Worm (Caenorhabditis elegans): Measurements from ENCODE around the gene F07C6.4.

F07C6.4 gene

DNA sequence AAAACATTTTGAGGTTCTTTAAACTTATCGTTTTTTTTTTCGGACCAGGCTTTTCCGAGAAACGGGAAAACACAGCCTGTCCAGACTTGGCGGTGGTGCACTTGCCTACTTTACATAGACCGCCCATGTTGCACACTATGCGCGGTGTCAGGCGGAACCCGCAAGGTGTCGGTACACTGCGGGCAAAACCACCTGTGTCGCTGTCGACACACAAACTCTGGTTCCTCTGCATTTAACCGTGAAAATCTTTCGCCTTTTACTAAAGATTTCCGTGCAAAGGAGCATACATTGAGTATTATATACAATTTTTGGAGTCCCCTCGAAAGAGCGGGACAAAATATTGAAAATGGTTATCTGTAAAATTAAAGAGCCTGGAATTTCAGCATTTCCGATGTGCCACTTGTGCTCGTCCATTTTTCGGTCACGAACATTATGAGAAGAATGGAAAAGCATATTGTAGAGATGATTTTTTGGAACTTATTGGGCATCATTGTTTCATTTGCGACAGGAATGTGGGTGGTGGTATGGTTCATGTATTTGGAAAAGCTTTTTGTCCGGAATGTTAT is 10.3 kb upstream of the F07C6.4 start:
- TF ChIP-seq him-1 (tag; optimal IDR thresholded peaks at IDR 0.05): no peak
- no peak for TF ChIP-seq W03F9.2 (tag; optimal IDR thresholded peaks at IDR 0.05)
- TF ChIP-seq dao-5 (tag; optimal IDR thresholded peaks at IDR 0.05): no peak

DNA sequence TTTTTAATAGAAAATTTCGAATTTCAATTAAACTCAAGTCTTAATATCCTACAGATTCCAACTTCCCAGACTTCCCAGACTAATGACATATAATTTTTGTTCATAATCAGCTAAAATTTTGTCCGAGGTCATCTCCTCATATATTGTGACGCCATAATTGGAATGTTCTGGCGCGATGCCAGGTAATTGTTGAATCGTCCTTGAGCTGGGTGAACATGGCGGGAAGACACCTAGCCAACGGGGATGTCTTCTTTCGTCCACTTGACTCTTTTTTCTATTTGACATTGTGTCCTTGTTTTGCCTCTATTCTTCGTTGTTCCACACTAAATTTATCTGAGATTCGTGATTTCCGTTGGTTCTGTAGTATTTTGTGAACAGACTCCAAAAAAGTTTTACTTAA is 8.9 kb upstream of the F07C6.4 start:
- TF ChIP-seq W03F9.2 (tag; optimal IDR thresholded peaks at IDR 0.05): no peak
- TF ChIP-seq dao-5 (tag; optimal IDR thresholded peaks at IDR 0.05): no peak
- no peak for TF ChIP-seq him-1 (tag; optimal IDR thresholded peaks at IDR 0.05)

DNA sequence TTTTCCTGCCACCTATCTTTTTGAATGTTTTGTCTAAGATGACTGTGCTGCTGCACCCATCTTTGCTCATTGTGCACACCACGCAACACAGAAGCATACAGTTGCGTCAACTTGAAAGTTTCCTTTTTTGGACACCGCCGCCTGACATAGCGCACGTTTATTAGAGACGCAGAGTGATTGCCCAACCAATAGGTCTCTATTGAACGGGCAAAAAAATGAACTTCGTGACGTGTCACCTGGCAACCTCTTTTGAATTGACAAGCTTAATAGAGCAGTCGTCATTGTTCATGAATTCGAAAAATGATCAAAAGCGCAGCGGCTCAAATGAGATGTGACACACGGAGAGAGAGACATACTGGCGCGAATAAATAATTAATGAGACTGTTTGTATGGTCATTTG is 5.8 kb downstream of the F07C6.4 start:
- TF ChIP-seq W03F9.2 (tag; optimal IDR thresholded peaks at IDR 0.05): no peak

DNA sequence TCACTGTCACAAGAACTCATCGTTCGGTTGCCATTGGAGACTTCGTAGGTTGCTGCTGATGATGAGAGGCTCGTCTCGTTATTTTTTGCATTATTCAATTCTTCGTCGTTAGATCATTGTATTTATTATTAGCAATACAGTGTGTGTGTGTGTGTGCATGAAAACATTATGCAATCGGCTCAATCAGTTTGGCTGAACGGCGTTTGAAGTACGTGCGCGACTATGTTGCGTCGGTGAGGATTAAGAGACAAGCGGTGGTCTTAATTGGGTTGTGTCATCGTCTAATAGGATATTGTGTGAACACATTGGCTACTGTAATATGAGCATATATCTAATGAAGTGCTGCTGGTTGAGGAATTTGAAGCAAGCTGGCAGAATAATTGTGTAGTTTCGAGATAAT is 8.1 kb downstream of the F07C6.4 start:
- TF ChIP-seq W03F9.2 (tag; optimal IDR thresholded peaks at IDR 0.05) (no peak), him-1 (tag; optimal IDR thresholded peaks at IDR 0.05) (no peak)

DNA sequence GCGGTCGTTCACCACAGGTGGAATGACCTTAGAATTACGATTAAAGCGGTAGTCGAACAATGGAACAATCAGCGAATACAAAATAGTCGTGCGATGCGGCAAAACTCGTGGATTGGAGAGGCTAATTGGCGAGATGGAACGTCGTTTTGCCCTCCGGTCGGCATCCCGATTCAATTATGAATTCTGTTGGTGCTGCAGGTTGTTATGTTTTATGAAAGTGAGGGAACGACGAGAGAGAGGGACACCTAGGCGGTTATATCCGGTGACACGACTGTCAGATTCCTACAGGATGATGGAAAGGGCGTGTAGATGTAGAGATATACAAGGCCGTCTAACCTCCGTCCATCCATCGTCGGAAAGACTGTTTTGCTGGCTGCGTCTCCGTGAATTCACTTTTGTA is 10.9 kb downstream of the F07C6.4 start:
- TF ChIP-seq him-1 (tag; optimal IDR thresholded peaks at IDR 0.05): no peak
- no peak for TF ChIP-seq dao-5 (tag; optimal IDR thresholded peaks at IDR 0.05)
- TF ChIP-seq W03F9.2 (tag; optimal IDR thresholded peaks at IDR 0.05): no peak

DNA sequence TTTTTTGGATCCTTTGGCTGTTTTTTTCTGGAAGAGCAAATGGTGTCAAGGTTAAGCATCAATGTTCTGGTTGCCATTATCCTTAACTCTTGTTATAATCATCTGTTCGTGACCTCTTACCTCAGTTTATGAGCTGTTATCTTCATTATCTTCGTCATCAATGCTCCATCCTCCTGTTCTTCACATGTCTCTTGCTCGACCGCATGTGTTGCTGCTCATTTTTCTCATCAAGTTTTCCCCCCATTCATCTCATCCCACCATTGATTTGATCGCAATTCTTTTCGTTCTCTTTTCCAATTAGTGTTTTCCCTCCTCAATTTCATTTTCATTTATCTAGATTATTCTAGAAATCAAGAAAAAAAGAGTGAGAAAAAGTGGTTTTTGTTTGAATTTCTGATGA is 11.8 kb downstream of the F07C6.4 start:
- TF ChIP-seq dao-5 (tag; optimal IDR thresholded peaks at IDR 0.05): no peak
- no peak for TF ChIP-seq him-1 (tag; optimal IDR thresholded peaks at IDR 0.05)
- no peak for TF ChIP-seq W03F9.2 (tag; optimal IDR thresholded peaks at IDR 0.05)

DNA sequence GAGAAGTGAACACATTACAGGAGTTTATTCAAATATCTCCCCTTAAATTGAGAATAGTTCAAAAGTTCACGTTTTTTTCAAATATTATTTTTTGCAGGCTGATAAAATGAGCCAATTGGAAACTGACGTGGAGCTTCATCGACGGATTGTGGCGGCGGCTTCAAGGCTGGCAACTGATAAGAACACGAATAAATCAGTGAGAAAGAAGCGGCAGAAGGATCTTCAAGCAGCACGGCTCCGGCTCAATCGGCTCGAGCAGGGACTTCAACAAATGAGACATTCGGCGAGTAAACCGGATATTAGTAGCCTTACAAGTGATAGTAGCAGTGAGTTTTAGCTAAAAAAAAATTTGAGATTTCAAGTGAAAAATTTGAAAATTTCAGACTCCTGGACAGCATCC is 19.6 kb downstream of the F07C6.4 start, which contains the start of gene M02B1.4:
TSS of gene M02B1.4 (minus strand) at position 9 of the 400 bp plus-strand sequence.
- no peak for TF ChIP-seq dao-5 (tag; optimal IDR thresholded peaks at IDR 0.05)
- no peak for TF ChIP-seq him-1 (tag; optimal IDR thresholded peaks at IDR 0.05)
- TF ChIP-seq W03F9.2 (tag; optimal IDR thresholded peaks at IDR 0.05): no peak

DNA sequence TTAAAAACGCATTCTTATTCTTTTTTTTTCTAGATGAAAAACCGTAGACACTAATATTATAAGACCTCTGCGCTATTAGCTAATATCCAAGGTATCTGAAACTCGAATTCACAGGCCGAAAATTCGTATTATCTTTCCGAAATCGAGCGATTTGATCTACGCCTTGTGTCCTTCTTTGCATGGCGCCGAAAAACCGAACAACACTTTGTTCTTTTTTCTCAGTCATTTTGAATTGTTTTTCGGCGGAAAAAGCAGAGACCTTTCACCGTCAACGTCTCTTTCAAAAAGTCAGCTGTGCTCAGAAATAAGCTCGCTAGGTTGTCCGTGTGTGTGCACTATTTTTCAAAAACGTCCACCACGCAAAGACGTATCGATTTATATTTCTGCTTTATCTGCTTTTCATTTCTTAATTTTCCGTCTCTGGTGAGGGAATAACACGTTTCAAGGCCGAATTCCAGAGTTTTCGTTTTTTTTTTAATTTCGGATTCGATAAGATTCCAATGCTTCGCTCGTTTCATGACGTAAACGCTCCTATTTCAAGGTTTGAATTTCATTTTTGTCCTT is 25.2 kb downstream of the F07C6.4 start:
- no peak for TF ChIP-seq W03F9.2 (tag; optimal IDR thresholded peaks at IDR 0.05)

DNA sequence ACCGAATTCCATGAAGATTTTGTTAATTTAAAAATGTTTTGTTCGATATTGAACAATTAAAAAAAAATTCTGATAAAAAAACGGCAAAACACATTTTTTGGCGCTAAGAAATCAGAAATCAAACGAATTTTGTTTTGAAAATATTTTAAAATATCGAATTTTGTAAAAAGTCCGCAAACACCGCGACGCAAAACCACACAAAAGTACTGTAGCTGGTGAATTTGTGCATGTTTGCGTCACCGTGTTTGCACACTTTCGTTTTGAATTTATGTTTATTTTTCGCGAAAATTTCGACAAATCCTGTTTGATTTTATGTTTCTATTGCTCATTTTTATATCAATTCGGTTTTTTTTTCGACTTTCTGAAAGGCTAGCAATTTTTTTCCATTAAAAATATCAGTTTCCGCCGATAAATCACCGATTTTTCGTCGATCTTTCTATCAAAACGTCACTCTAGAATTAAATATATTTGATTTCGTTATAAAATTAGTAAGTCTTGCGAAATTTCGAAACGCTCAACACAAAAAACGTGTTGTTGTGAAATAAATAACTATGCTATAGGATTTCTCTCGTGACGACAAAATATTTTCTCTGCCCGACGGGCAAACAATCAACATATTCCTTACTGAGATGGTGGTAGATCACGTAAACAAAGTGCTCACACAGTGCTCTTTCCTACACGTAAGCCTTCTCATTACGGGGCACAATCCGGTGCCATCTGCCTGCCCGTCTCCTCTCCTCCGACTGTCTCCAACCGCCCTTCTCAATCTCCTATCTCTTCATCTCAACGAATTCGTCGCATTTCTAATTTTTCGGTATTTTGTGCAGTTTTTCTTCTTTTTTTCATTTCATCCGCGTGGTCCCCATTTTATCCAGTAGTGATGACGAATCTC is 26.1 kb downstream of the F07C6.4 start:
- TF ChIP-seq dao-5 (tag; optimal IDR thresholded peaks at IDR 0.05) (no peak), W03F9.2 (tag; optimal IDR thresholded peaks at IDR 0.05) (peak; percentile 42)

DNA sequence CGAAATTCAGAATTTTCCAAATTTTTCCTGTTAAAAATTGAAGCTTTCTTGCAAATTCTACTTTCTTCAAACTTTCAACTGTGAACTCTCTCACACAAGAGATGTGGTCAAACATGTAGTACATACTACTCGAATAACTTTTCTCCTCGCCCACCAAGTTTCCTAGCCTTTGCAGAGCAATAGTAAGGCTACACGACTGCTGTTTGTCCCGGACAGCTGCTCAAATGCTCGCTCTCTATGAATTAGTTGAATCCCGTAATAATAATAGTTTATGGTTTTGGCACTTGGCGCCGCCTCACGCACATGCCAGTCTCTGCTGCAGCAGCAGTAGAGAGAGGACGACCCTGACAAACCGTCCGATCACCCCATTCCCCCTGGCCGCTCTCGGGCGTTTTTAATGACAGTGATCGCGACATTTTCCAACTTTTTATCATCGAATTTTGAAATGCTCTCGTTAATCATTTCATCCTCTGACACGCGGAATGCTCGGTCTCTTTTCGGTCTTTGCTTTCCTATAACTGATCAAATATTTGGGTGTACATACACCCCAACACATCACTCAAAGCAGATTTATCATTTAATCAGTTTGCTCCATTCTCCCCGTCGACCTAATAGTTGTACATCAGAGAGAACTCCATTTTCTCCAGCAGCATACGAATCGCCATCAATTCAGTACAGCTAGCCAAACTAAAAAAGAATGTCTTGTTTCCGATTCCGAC is 28.1 kb downstream of the F07C6.4 start:
- TF ChIP-seq dao-5 (tag; optimal IDR thresholded peaks at IDR 0.05) (no peak), him-1 (tag; optimal IDR thresholded peaks at IDR 0.05) (no peak), W03F9.2 (tag; optimal IDR thresholded peaks at IDR 0.05) (no peak)

DNA sequence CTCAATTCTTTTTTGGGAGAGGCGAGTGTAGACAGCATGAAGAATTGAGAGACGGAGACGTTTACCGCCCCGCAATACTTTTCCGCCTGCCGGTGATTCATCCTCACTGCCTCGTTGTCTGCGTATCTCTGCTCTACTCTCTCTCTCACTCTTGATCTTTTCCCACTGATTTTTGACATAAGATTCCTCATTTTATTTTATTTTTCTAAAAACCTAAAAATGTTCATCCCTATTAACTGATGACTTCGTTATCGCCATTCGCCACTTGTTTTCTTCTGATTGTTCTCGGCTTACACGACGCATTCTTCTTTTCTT is 28.6 kb downstream of the F07C6.4 start:
- TF ChIP-seq dao-5 (tag; optimal IDR thresholded peaks at IDR 0.05) (no peak), W03F9.2 (tag; optimal IDR thresholded peaks at IDR 0.05) (no peak), him-1 (tag; optimal IDR thresholded peaks at IDR 0.05) (no peak)

DNA sequence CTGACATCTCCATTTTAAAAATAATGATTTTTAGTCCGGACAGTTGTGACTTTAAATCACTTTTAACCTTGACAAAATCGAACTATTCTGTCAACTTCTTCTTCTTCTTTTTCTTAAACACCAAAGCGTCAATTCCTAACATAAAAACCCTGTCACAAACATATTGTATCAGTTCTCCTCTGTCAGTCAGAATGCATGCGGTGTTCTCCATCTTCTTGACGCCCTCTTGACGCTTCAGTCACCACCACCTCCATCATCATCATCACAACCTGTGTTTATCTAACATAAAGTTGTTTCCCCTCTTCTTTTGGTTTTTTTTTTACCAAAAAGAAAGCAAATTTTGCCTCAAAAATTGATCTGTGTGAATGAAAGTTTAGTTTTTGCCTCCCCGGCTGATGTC is 29.6 kb downstream of the F07C6.4 start:
- no peak for TF ChIP-seq dao-5 (tag; optimal IDR thresholded peaks at IDR 0.05)
- TF ChIP-seq him-1 (tag; optimal IDR thresholded peaks at IDR 0.05): no peak

DNA sequence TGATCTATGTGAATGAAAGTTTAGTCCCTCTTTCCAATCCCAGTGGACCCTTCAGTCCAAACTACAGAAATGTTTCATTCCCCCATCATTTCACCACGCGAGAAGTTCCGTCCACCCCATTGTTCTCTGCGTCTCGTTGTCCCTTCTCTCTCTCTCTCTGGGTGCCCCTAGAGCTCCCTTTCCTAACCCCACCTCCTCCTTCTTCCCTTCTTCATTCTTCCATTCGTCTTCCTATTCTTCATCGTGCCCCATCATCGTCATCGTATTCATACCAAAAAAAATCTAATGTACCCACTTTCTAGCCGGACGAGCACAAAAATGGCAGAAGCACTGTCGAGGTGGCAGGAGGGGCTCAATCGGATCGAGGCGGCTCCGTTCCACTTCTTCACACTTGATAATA is 30.5 kb downstream of the F07C6.4 start, which contains the start of gene M02B1.3:
TSS of gene M02B1.3 (plus strand) at position 301 of the 400 bp plus-strand sequence.
- no peak for TF ChIP-seq him-1 (tag; optimal IDR thresholded peaks at IDR 0.05)
- TF ChIP-seq dao-5 (tag; optimal IDR thresholded peaks at IDR 0.05): no peak
- TF ChIP-seq W03F9.2 (tag; optimal IDR thresholded peaks at IDR 0.05): no peak

DNA sequence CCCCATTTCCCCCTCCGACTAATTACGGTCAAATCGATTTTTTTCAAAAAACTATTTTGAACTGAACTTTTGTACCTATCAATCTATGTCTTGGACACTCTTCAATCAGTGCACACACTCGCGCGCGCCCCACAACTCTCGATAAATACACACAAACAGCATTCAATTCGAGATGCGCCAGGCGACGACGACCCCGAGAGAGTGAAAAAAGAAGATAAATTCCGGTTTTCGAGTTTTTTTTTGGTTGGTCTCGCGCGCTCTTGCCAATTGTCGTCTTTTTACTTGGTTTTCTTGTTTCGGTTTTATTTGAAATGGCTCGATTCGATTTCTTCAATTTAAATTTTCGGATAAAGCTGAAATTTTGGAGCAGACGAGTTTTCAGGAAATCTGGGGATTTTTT is 34.6 kb downstream of the F07C6.4 start:
- TF ChIP-seq W03F9.2 (tag; optimal IDR thresholded peaks at IDR 0.05): no peak
- no peak for TF ChIP-seq dao-5 (tag; optimal IDR thresholded peaks at IDR 0.05)
- no peak for TF ChIP-seq him-1 (tag; optimal IDR thresholded peaks at IDR 0.05)

All from whole organism, L4/young adult.